Fruit fly (Drosophila melanogaster) S2 (cell line): ENCODE measurements around the gene CG33262.

Experiments
- CG8478 ChIP-seq: fragments of >200 bp; optimal IDR thresholded peaks from 2 replicates; lab custom pipeline; 2018
- CTCF ChIP-seq, 2 experiments: fragments of >200 bp; optimal IDR thresholded peaks; 2 replicates each; lab custom pipeline; 2018

DNA sequence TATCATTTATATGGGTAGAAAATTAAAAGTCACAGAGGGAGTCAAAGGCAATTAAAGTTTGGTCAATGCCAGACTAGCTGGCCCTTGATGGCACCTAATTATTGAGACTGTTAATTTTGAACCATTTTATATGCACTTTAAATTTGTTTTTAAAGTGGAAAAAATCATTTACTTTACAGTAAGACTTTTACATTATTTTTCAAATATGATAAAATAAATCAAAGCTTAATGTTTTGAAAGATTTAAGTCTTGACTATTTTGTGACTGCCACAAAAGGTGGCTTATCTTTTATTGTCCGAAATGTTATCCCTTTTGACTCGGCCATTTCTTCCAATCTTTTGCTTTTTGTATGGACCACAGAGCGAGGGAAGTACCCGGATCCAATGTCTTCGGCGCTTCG is 38.1 kb downstream of the CG33262 start, which contains the start of gene snky:
- TF ChIP-seq CTCF (optimal IDR thresholded peaks at IDR 0.05; lab: Kevin White, UChicago) (no peak), CG8478 (lab: Kevin White, UChicago) (no peak)
